Fruit fly (Drosophila melanogaster) whole organism, embryonic: Measurements from ENCODE around the gene CG32248.

ENCODE experiments used
- CG10431 ChIP-seq: fragments of 200-800 bp; sonication (Bioruptor generic); optimal IDR thresholded peaks from 3 replicates; lab custom pipeline; 2018; ENCODE audit warnings: missing biosample characterization, mild to moderate bottlenecking, missing genetic modification characterization
- CG6272 ChIP-seq: fragments of 200-800 bp; sonication (Bioruptor generic); IDR thresholded peaks from 2 replicates; pipeline ENCODE4 v1.3.6; 2022; ENCODE audit warnings: missing biosample characterization, missing genetic modification characterization

DNA sequence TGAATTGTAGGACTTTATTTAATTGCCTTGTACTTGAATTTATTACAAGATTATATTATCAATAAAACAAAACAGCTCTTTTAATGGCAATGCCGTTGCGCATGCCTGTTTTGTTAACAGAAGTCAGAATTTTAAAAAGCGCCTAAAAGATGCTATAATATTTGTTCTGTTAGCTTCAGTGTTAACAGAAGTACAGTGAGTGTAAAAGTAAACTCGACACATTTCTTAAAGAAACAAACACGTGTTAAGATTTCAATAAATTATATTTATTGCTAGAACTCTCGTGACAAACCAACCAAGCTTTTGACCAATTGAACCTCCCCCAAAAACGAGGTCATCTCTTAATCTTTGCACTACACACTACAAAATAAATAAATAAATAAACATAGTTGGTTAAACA lies 29.9 kb downstream of the CG32248 start:
- TF ChIP-seq CG6272 (GFP tag; lab: Robert Waterston, UW) (no peak), CG10431 (GFP tag; lab: Kevin White, UChicago) (no peak)
